Fruit fly (Drosophila melanogaster) whole organism, embryonic: ENCODE results near the gene HDAC3.

Experiments
- CG10366 ChIP-seq: fragments of 200-800 bp; sonication (Bioruptor generic); IDR thresholded peaks from 2 replicates; pipeline ENCODE4 v1.3.6; 2022; ENCODE audit warnings: missing biosample characterization, missing genetic modification characterization
- CG10654 ChIP-seq: fragments of 200-800 bp; sonication (Bioruptor generic); optimal IDR thresholded peaks from 2 replicates; lab custom pipeline; 2016; ENCODE audit warnings: missing biosample characterization, missing genetic modification characterization
- CG10979 ChIP-seq: fragments of 200-800 bp; sonication (Bioruptor generic); optimal IDR thresholded peaks from 2 replicates; lab custom pipeline; 2018; ENCODE audit warnings: missing biosample characterization, mild to moderate bottlenecking, missing genetic modification characterization, moderate library complexity
- CG12155 ChIP-seq: fragments of 200-800 bp; sonication (Bioruptor generic); optimal IDR thresholded peaks from 3 replicates; lab custom pipeline; 2016; ENCODE audit warnings: missing biosample characterization, missing genetic modification characterization
- CG12942 ChIP-seq: fragments of 200-800 bp; sonication (Bioruptor generic); optimal IDR thresholded peaks from 3 replicates; lab custom pipeline; 2016; ENCODE audit warnings: missing biosample characterization, missing genetic modification characterization
- CG13287 ChIP-seq: fragments of 200-800 bp; sonication (Bioruptor generic); IDR thresholded peaks from 2 replicates; pipeline ENCODE4 v1.3.6; 2022; ENCODE audit warnings: missing biosample characterization, missing genetic modification characterization; ENCODE audit not compliant: partially characterized antibody
- CG13775 ChIP-seq: fragments of 200-800 bp; sonication (Bioruptor generic); optimal IDR thresholded peaks from 3 replicates; lab custom pipeline; 2017; ENCODE audit warnings: missing biosample characterization, mild to moderate bottlenecking, missing genetic modification characterization
- CG14441 ChIP-seq: fragments of 200-800 bp; sonication (Bioruptor generic); IDR thresholded peaks from 2 replicates; pipeline ENCODE4 v1.3.6; 2022; ENCODE audit warnings: missing biosample characterization, missing genetic modification characterization
- CG17328 ChIP-seq: fragments of 200-800 bp; sonication (Bioruptor generic); IDR thresholded peaks from 2 replicates; pipeline ENCODE4 v1.3.6; 2022; ENCODE audit warnings: missing biosample characterization, missing genetic modification characterization
- CG17568 ChIP-seq: fragments of 200-800 bp; sonication (Bioruptor generic); optimal IDR thresholded peaks from 2 replicates; lab custom pipeline; 2018; ENCODE audit warnings: missing biosample characterization, mild to moderate bottlenecking, missing genetic modification characterization, moderate library complexity
- CG2889 ChIP-seq: fragments of 200-800 bp; sonication (Bioruptor generic); IDR thresholded peaks from 3 replicates; pipeline ENCODE4 v1.3.6; 2022; ENCODE audit warnings: missing biosample characterization, missing genetic modification characterization
- CG3163 ChIP-seq: fragments of 200-800 bp; sonication (Bioruptor generic); optimal IDR thresholded peaks from 3 replicates; lab custom pipeline; 2016; ENCODE audit warnings: missing biosample characterization, missing genetic modification characterization
- CG33213 ChIP-seq: fragments of 200-800 bp; sonication (Bioruptor generic); optimal IDR thresholded peaks from 3 replicates; lab custom pipeline; 2016; ENCODE audit warnings: missing biosample characterization, missing genetic modification characterization
- CG5245 ChIP-seq: fragments of 200-800 bp; sonication (Bioruptor generic); optimal IDR thresholded peaks from 3 replicates; lab custom pipeline; 2016; ENCODE audit warnings: missing biosample characterization, missing genetic modification characterization
- CG6654 ChIP-seq: fragments of 200-800 bp; sonication (Bioruptor generic); optimal IDR thresholded peaks from 2 replicates; lab custom pipeline; 2017; ENCODE audit warnings: missing biosample characterization, mild to moderate bottlenecking, missing genetic modification characterization
- CG8281 ChIP-seq: fragments of 200-800 bp; sonication (Bioruptor generic); optimal IDR thresholded peaks from 2 replicates; lab custom pipeline; 2018; ENCODE audit warnings: missing biosample characterization, mild to moderate bottlenecking, missing genetic modification characterization, moderate library complexity
- CG8478 ChIP-seq: fragments of >200 bp; optimal IDR thresholded peaks from 2 replicates; lab custom pipeline; 2018
- CG9932 ChIP-seq: fragments of 200-800 bp; sonication (Bioruptor generic); IDR thresholded peaks from 2 replicates; pipeline ENCODE4 v1.3.6; 2022; ENCODE audit warnings: missing biosample characterization, missing genetic modification characterization
- Dad ChIP-seq: fragments of 200-800 bp; sonication (Bioruptor generic); optimal IDR thresholded peaks from 3 replicates; lab custom pipeline; 2016; ENCODE audit warnings: missing biosample characterization, missing genetic modification characterization
- Dp ChIP-seq: fragments of 200-800 bp; sonication (Bioruptor generic); optimal IDR thresholded peaks from 2 replicates; lab custom pipeline; 2018; ENCODE audit warnings: missing biosample characterization, mild to moderate bottlenecking, missing genetic modification characterization, moderate library complexity
- Eip74EF ChIP-seq, 2 experiments: fragments of 200-800 bp in 1 of 2; fragments of >200 bp in 1 of 2; sonication (Bioruptor generic) in 1 of 2; optimal IDR thresholded peaks; 2 replicates each; lab custom pipeline; 2017 to 2019; ENCODE audit warnings: missing biosample characterization in 2 of 2, missing genetic modification characterization in 2 of 2, mild to moderate bottlenecking in 1 of 2, moderate library complexity in 1 of 2
- Fer1 ChIP-seq: fragments of 200-800 bp; sonication (Bioruptor generic); optimal IDR thresholded peaks from 2 replicates; lab custom pipeline; 2017; ENCODE audit warnings: missing biosample characterization, mild to moderate bottlenecking, missing genetic modification characterization
- GATAe ChIP-seq: fragments of 200-800 bp; sonication (Bioruptor generic); conservative IDR thresholded peaks from 2 replicates; pipeline ENCODE4 v1.3.6; 2022; ENCODE audit warnings: missing biosample characterization, missing genetic modification characterization
- Jarid2 ChIP-seq: fragments of 200-800 bp; sonication (Bioruptor generic); optimal IDR thresholded peaks from 3 replicates; lab custom pipeline; 2017; ENCODE audit warnings: mild to moderate bottlenecking, missing biosample characterization, missing genetic modification reagents, missing genetic modification characterization
- Lhr ChIP-seq: fragments of 200-800 bp; sonication (Bioruptor generic); optimal IDR thresholded peaks from 3 replicates; lab custom pipeline; 2017; ENCODE audit warnings: mild to moderate bottlenecking, missing biosample characterization, missing genetic modification reagents, missing genetic modification characterization
- Max ChIP-seq: fragments of 200-800 bp; sonication (Bioruptor generic); optimal IDR thresholded peaks from 2 replicates; lab custom pipeline; 2016; ENCODE audit warnings: missing biosample characterization, mild to moderate bottlenecking, missing genetic modification characterization
- Mes4 ChIP-seq: fragments of 200-800 bp; sonication (Bioruptor generic); optimal IDR thresholded peaks from 2 replicates; lab custom pipeline; 2016; ENCODE audit warnings: missing biosample characterization, missing genetic modification characterization
- Nf-YC ChIP-seq: fragments of 200-800 bp; optimal IDR thresholded peaks from 3 replicates; lab custom pipeline; 2019; ENCODE audit warnings: missing biosample characterization, mild to moderate bottlenecking, missing genetic modification characterization, moderate library complexity
- NfI ChIP-seq: fragments of 200-800 bp; sonication (Bioruptor generic); optimal IDR thresholded peaks from 3 replicates; lab custom pipeline; 2018; ENCODE audit warnings: missing biosample characterization, mild to moderate bottlenecking, missing genetic modification characterization, moderate library complexity
- Oaz ChIP-seq: fragments of 200-800 bp; sonication (Bioruptor generic); IDR thresholded peaks from 2 replicates; pipeline ENCODE4 v1.3.6; 2022; ENCODE audit warnings: missing biosample characterization, missing genetic modification characterization
- Sin3A ChIP-seq: fragments of >200 bp; optimal IDR thresholded peaks from 2 replicates; lab custom pipeline; 2018
- ara ChIP-seq: fragments of 200-800 bp; sonication (Bioruptor generic); IDR thresholded peaks from 2 replicates; pipeline ENCODE4 v1.3.6; 2022; ENCODE audit warnings: missing biosample characterization, missing genetic modification characterization
- bbx ChIP-seq: fragments of 200-800 bp; sonication (Bioruptor generic); IDR thresholded peaks from 2 replicates; pipeline ENCODE4 v1.3.6; 2022; ENCODE audit warnings: missing biosample characterization, missing genetic modification characterization; ENCODE audit not compliant: partially characterized antibody
- bowl ChIP-seq: fragments of 200-800 bp; sonication (Bioruptor generic); IDR thresholded peaks from 2 replicates; pipeline ENCODE4 v1.3.6; 2022; ENCODE audit warnings: missing biosample characterization, missing genetic modification characterization
- br ChIP-seq: fragments of >200 bp; optimal IDR thresholded peaks from 2 replicates; lab custom pipeline; 2017
- eve ChIP-seq, 2 experiments: fragments of >200 bp; optimal IDR thresholded peaks; 2 replicates each; lab custom pipeline; 2017; ENCODE audit warnings: missing biosample characterization in 2 of 2, missing genetic modification characterization in 2 of 2
- ftz-f1 ChIP-seq: fragments of 200-800 bp; sonication (Bioruptor generic); optimal IDR thresholded peaks from 2 replicates; lab custom pipeline; 2016; ENCODE audit warnings: missing biosample characterization, missing genetic modification characterization
- gsb ChIP-seq: fragments of 200-800 bp; sonication (Bioruptor generic); IDR thresholded peaks from 2 replicates; pipeline ENCODE4 v1.3.6; 2022; ENCODE audit warnings: missing biosample characterization, missing genetic modification characterization
- inv ChIP-seq: fragments of 200-800 bp; sonication (Bioruptor generic); IDR thresholded peaks from 2 replicates; pipeline ENCODE4 v1.3.6; 2022; ENCODE audit warnings: missing biosample characterization, missing genetic modification characterization; ENCODE audit not compliant: partially characterized antibody
- jumu ChIP-seq: fragments of 200-800 bp; sonication (Bioruptor generic); optimal IDR thresholded peaks from 3 replicates; lab custom pipeline; 2016; ENCODE audit warnings: missing biosample characterization, missing genetic modification characterization
- kay ChIP-seq: fragments of 200-800 bp; sonication (Bioruptor generic); optimal IDR thresholded peaks from 2 replicates; lab custom pipeline; 2016; ENCODE audit warnings: missing biosample characterization, missing genetic modification characterization
- klu ChIP-seq: fragments of 200-800 bp; sonication (Bioruptor generic); IDR thresholded peaks from 2 replicates; pipeline ENCODE4 v1.3.6; 2022; ENCODE audit warnings: missing biosample characterization, missing genetic modification characterization
- knrl ChIP-seq: fragments of 200-800 bp; sonication (Bioruptor generic); IDR thresholded peaks from 3 replicates; pipeline ENCODE4 v1.3.6; 2022; ENCODE audit warnings: missing biosample characterization, missing genetic modification characterization; ENCODE audit not compliant: partially characterized antibody
- nmo ChIP-seq: fragments of 200-800 bp; sonication (Bioruptor generic); optimal IDR thresholded peaks from 2 replicates; lab custom pipeline; 2018; ENCODE audit warnings: missing biosample characterization, mild to moderate bottlenecking, missing genetic modification characterization, moderate library complexity
- pb ChIP-seq: fragments of 200-800 bp; sonication (Bioruptor generic); optimal IDR thresholded peaks from 3 replicates; lab custom pipeline; 2016; ENCODE audit warnings: missing biosample characterization, missing genetic modification characterization
- pho ChIP-seq: fragments of 200-800 bp; sonication (Bioruptor generic); optimal IDR thresholded peaks from 2 replicates; lab custom pipeline; 2016; ENCODE audit warnings: missing biosample characterization, missing genetic modification characterization
- row ChIP-seq: fragments of 200-800 bp; sonication (Bioruptor generic); IDR thresholded peaks from 3 replicates; pipeline ENCODE4 v1.3.6; 2022; ENCODE audit warnings: missing biosample characterization, missing genetic modification characterization
- sna ChIP-seq: fragments of 200-800 bp; sonication (Bioruptor generic); IDR thresholded peaks from 2 replicates; pipeline ENCODE4 v1.3.6; 2022; ENCODE audit warnings: missing biosample characterization, missing genetic modification characterization; ENCODE audit not compliant: partially characterized antibody
- so ChIP-seq: fragments of 200-800 bp; sonication (Bioruptor generic); IDR thresholded peaks from 3 replicates; pipeline ENCODE4 v1.3.6; 2022; ENCODE audit warnings: missing biosample characterization, missing genetic modification characterization
- tna ChIP-seq: fragments of 200-800 bp; sonication (Bioruptor generic); IDR thresholded peaks from 2 replicates; pipeline ENCODE4 v1.3.6; 2022; ENCODE audit warnings: missing biosample characterization, missing genetic modification characterization; ENCODE audit not compliant: partially characterized antibody
- unc-4 ChIP-seq: fragments of 200-800 bp; sonication (Bioruptor generic); IDR thresholded peaks from 2 replicates; pipeline ENCODE4 v1.3.6; 2022; ENCODE audit warnings: missing biosample characterization, missing genetic modification characterization; ENCODE audit not compliant: partially characterized antibody
- vnd ChIP-seq: fragments of 200-800 bp; sonication (Bioruptor generic); IDR thresholded peaks from 3 replicates; pipeline ENCODE4 v1.3.6; 2022; ENCODE audit warnings: missing biosample characterization, missing genetic modification characterization; ENCODE audit not compliant: partially characterized antibody

HDAC3 gene

DNA sequence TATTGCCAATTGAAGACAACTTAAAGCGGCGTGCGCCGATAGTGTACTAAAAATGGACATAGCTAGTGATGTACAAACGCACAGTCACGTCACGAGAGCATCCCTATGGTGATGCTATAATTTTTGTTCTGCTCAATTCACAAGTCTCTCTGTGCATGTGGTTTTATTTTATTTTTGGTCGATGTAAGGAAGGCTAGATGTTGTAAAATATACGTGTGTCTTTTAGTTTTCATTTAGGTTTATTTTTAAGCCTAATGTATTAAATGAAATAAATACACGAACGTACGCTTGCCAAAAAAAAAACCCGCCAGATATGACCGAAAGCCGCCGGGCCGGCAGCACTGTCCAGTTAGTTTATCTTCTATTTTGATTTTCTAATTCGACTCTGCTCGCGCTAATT, at the start of gene HDAC3, which contains the start of the genes CG45100 and Hcs (continued):
- TF ChIP-seq ara (GFP tag; lab: Robert Waterston, UW) (no peak), CG33213 (GFP tag; lab: Kevin White, UChicago) (peak; percentile 61), Max (GFP tag; lab: Kevin White, UChicago) (peak; percentile 53), CG12942 (GFP tag; lab: Kevin White, UChicago) (peak; percentile 34), bowl (GFP tag; lab: Robert Waterston, UW) (no peak), pho (peak; percentile 62), knrl (GFP tag; lab: Robert Waterston, UW) (peak; percentile 95), NfI (GFP tag; lab: Kevin White, UChicago) (no peak), CG5245 (GFP tag; lab: Kevin White, UChicago) (no peak), CG2889 (GFP tag; lab: Robert Waterston, UW) (no peak), CG17568 (GFP tag; lab: Kevin White, UChicago) (no peak), vnd (peak; percentile 92), jumu (GFP tag; lab: Kevin White, UChicago) (peak; percentile 64), nmo (GFP tag; lab: Kevin White, UChicago) (peak; percentile 76), CG10979 (tag; lab: Kevin White, UChicago) (peak; percentile 35), bbx (GFP tag; lab: Robert Waterston, UW) (peak; percentile 75), CG17328 (GFP tag; lab: Robert Waterston, UW) (no peak), CG10654 (GFP tag; lab: Kevin White, UChicago) (peak; percentile 2), CG8478 (no peak), CG8281 (no peak), CG14441 (GFP tag; lab: Robert Waterston, UW) (peak; percentile 27; the same call in 1 of the 2 replicates), Fer1 (GFP tag; lab: Kevin White, UChicago) (peak; percentile 53), CG9932 (GFP tag; lab: Robert Waterston, UW) (peak; percentile 86), CG3163 (GFP tag; lab: Kevin White, UChicago) (peak; percentile 21), unc-4 (GFP tag; lab: Robert Waterston, UW) (peak; percentile 84), inv (GFP tag; lab: Robert Waterston, UW) (peak; percentile 91), Oaz (GFP tag; lab: Robert Waterston, UW) (no peak), Jarid2 (no peak), gsb (no peak), CG6654 (GFP tag; lab: Kevin White, UChicago) (no peak), br (lab: Kevin White, UChicago) (no peak), Eip74EF (GFP tag; optimal IDR thresholded peaks at IDR 0.05; lab: Kevin White, UChicago) (no peak), Mes4 (GFP tag; lab: Kevin White, UChicago) (no peak), ftz-f1 (GFP tag; lab: Kevin White, UChicago) (no peak), CG13775 (GFP tag; lab: Kevin White, UChicago) (peak; percentile 57), Nf-YC (no peak), Lhr (peak; percentile 49), Sin3A (lab: Kevin White, UChicago) (peak; percentile 89), Dp (GFP tag; lab: Kevin White, UChicago) (peak; percentile 22), klu (GFP tag; lab: Robert Waterston, UW) (no peak; the same call in 1 of the 2 replicates), CG13287 (GFP tag; lab: Robert Waterston, UW) (peak; percentile 90), sna (GFP tag; lab: Robert Waterston, UW) (peak; percentile 84), so (GFP tag; lab: Robert Waterston, UW) (no peak), row (peak; percentile 97), GATAe (GFP tag; lab: Robert Waterston, UW) (0 out of 2 replicates have a peak, but pooled peaks have one; percentile 34), kay (GFP tag; lab: Kevin White, UChicago) (no peak), CG12155 (peak; percentile 53), eve (GFP tag; optimal IDR thresholded peaks at IDR 0.05; lab: Kevin White, UChicago) (peak in 1 of 2 experiments; percentile 1), pb (no peak), CG10366 (GFP tag; lab: Robert Waterston, UW) (peak; percentile 36; the same call in 1 of the 2 replicates), tna (GFP tag; lab: Robert Waterston, UW) (peak; percentile 81), Dad (GFP tag; lab: Kevin White, UChicago) (peak; percentile 67)
